Worm (Caenorhabditis elegans): ENCODE measurements around the gene fipp-1.

DNA sequence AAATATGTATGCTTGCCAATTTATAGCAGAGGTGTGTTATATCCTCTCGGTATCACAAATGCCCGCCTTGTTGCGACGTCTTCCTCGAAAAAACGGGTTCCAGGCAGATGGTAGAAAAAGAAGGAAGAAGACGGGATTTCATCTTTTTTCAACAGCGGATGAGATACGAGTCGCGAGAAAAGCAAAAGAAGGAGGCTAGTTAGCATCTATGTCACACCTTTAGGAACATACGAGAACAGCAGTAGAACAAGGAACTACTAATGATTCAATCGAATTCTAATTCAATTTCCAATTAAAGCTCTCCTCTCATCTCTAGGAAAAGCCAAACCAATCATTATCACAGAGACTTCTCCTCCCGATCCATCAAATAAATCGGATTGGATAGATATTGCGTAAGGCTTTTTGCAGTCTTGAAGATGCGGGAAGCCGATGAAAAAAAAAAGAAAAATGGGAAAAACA lies 43.0 kb downstream of the fipp-1 start, which contains the start of gene grl-5:
- TF ChIP-seq klf-2 (GFP tag; conservative IDR thresholded peaks at IDR 0.05) (no peak), flt-1 (GFP tag; IDR thresholded peaks at IDR 0.05) (no peak), ref-1 (GFP tag; conservative IDR thresholded peaks at IDR 0.05) (no peak), cog-1 (tag; optimal IDR thresholded peaks at IDR 0.05) (no peak), tab-1 (GFP tag; IDR thresholded peaks at IDR 0.05) (no peak), med-1 (GFP tag; optimal IDR thresholded peaks at IDR 0.05; ENCODE audit: insufficient read depth) (no peak)
